Worm (Caenorhabditis elegans): ENCODE data around the gene aat-7.

Gene aat-7

DNA sequence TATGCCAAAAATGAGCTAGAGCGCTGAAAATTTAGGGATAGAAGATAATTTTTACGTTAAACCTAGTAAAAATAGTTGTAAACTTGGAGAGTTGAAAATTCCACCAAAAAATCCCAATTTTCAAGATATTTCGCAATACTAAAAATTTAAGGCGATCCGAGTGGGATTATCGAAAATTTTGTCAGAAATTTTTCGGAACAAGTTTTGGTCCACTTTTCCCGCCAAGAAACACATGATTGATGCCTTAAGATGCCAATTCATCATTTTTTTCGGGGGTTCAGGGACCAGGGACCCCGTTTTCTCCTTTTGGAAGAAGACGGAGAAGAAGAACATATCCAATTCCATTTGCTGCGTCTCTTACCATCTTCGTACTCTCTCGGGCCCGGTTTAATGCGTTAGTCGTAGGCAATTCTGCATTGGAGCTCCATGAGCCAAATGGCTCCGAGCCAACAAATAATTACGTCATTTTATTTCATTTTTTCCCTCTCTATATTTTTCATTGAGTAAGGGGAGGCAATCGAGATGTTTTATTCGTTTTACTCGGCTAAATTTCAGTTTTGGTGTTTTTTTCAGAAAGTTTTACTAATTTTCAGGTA is 42.0 kb upstream of the aat-7 start:
- TF ChIP-seq lim-6 (tag; optimal IDR thresholded peaks at IDR 0.05): no peak
- no peak for TF ChIP-seq ceh-6 (GFP tag; optimal IDR thresholded peaks at IDR 0.05)
- TF ChIP-seq T23F11.4 (GFP tag; optimal IDR thresholded peaks at IDR 0.05): no peak
- no peak for TF ChIP-seq elt-4 (tag; optimal IDR thresholded peaks at IDR 0.05)
- TF ChIP-seq pag-3 (tag; optimal IDR thresholded peaks at IDR 0.05; ENCODE audit: borderline replicate concordance): no peak
- no peak for TF ChIP-seq gmeb-2 (tag; optimal IDR thresholded peaks at IDR 0.05)
- TF ChIP-seq syd-9 (tag; optimal IDR thresholded peaks at IDR 0.05): no peak
- no peak for TF ChIP-seq hlh-6 (tag; optimal IDR thresholded peaks at IDR 0.05)
- no peak for TF ChIP-seq unc-55 (GFP tag; optimal IDR thresholded peaks at IDR 0.05)
- TF ChIP-seq ztf-16 (tag; optimal IDR thresholded peaks at IDR 0.05): no peak
- no peak for TF ChIP-seq pha-2 (tag; optimal IDR thresholded peaks at IDR 0.05)
- TF ChIP-seq pat-9 (tag; optimal IDR thresholded peaks at IDR 0.05): no peak
- TF ChIP-seq sox-2 (GFP tag; IDR thresholded peaks at IDR 0.05): no peak
- TF ChIP-seq tbx-7 (tag; optimal IDR thresholded peaks at IDR 0.05): no peak
- no peak for TF ChIP-seq rnt-1 (tag; optimal IDR thresholded peaks at IDR 0.05)
- TF ChIP-seq unc-86 (tag; optimal IDR thresholded peaks at IDR 0.05): no peak
- TF ChIP-seq pax-1 (tag; optimal IDR thresholded peaks at IDR 0.05): no peak

DNA sequence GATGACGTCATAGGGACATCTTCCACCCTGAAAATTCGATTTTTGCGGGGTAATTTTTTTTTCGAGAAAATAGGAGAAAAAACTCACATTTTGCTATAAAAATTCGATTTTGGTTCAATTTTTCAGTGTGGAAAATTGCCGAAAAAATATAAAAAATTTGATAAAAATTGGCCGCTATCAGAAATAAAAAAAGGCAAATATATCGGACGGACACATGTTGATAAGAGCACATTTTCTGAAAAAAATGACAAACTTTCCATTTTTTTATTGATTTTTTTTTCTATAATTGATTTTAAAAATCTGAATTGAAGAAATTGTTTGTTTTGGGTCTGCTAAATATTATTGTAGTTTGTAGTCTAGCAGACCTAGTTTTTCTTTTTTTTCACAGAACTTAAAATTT is 31.2 kb upstream of the aat-7 start, which contains the start of gene C13A10.1:
Gene C13A10.1, minus strand, starts transcription at position 170 of the 400 bp plus-strand sequence.
- TF ChIP-seq pros-1 (tag; optimal IDR thresholded peaks at IDR 0.05) (no peak), pha-4 (tag; optimal IDR thresholded peaks at IDR 0.05) (no peak), elt-2 (tag; optimal IDR thresholded peaks at IDR 0.05) (peak; percentile 39), odd-2 (tag; optimal IDR thresholded peaks at IDR 0.05) (no peak), hlh-30 (tag; optimal IDR thresholded peaks at IDR 0.05; ENCODE audit: insufficient read depth) (no peak)

DNA sequence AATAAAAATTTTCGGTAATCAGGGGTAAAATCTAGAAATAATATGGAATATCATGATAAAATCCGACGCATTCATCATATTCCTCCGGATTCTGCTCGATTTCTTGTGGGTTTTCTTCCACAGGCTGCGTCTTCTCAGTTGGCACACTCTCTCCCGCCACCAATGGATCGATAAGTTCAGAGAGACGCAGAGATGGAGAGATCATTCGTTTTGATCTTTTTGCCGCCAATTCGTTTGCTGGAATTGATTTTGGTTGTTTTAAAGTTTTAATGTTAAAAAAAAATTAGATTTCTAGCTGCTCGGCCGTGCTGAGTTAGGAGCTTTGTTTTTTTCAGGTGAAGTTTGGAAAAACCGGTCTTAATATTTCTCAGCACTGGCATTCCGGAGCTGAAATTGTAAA is 29.4 kb upstream of the aat-7 start:
- TF ChIP-seq fkh-10 (GFP tag; optimal IDR thresholded peaks at IDR 0.05): no peak
- TF ChIP-seq ceh-24 (tag; optimal IDR thresholded peaks at IDR 0.05): no peak
- no peak for TF ChIP-seq hlh-15 (tag; optimal IDR thresholded peaks at IDR 0.05)
- TF ChIP-seq pqm-1 (tag; optimal IDR thresholded peaks at IDR 0.05): no peak
- no peak for TF ChIP-seq che-1 (tag; optimal IDR thresholded peaks at IDR 0.05)
- no peak for TF ChIP-seq fkh-6 (tag; optimal IDR thresholded peaks at IDR 0.05)
- TF ChIP-seq F13H6.1 (tag; optimal IDR thresholded peaks at IDR 0.05): no peak
- TF ChIP-seq C08G9.2 (tag; optimal IDR thresholded peaks at IDR 0.05): no peak
- no peak for TF ChIP-seq pat-9 (tag; optimal IDR thresholded peaks at IDR 0.05)
- TF ChIP-seq hlh-30 (tag; optimal IDR thresholded peaks at IDR 0.05; ENCODE audit: insufficient read depth): no peak

DNA sequence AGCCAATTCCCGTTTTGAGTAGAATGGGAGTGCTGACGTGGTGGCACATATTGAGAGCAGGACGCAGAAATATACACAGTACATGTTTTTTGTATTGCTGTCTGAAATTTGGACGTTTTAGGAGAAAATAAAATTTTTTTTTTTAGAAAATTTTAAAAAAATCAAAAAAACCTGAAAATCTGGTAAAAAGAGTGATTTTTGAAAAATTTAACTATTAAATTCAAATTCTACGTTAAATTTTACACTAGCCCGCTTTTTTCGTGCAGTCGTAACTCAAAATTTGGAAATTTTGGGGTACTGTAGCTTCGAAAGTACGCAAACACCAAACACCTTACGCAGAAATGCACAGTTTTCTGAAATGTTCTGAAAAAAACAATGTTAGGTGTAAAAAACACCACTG is 28.8 kb upstream of the aat-7 start, which contains the start of gene C13A10.2:
Gene C13A10.2, minus strand, starts transcription at position 101 of the 400 bp plus-strand sequence.
- TF ChIP-seq hlh-15 (tag; optimal IDR thresholded peaks at IDR 0.05) (no peak), fkh-10 (GFP tag; optimal IDR thresholded peaks at IDR 0.05) (no peak), ceh-9 (tag; optimal IDR thresholded peaks at IDR 0.05) (no peak), ceh-24 (tag; optimal IDR thresholded peaks at IDR 0.05) (no peak), dve-1 (tag; optimal IDR thresholded peaks at IDR 0.05) (no peak), ama-1 (optimal IDR thresholded peaks at IDR 0.05) (no peak), dmd-4 (tag; optimal IDR thresholded peaks at IDR 0.05; ENCODE audit: borderline replicate concordance) (no peak), mec-3 (tag; optimal IDR thresholded peaks at IDR 0.05; ENCODE audit: borderline replicate concordance) (no peak), hlh-30 (tag; optimal IDR thresholded peaks at IDR 0.05; ENCODE audit: insufficient read depth) (no peak), T23F11.4 (GFP tag; optimal IDR thresholded peaks at IDR 0.05) (no peak), pqm-1 (tag; optimal IDR thresholded peaks at IDR 0.05) (no peak), nhr-11 (tag; optimal IDR thresholded peaks at IDR 0.05) (no peak), sox-2 (GFP tag; IDR thresholded peaks at IDR 0.05) (no peak), ceh-22 (tag; optimal IDR thresholded peaks at IDR 0.05) (no peak), madf-2 (tag; optimal IDR thresholded peaks at IDR 0.05) (no peak), sox-4 (tag; optimal IDR thresholded peaks at IDR 0.05) (no peak), ceh-19 (GFP tag; optimal IDR thresholded peaks at IDR 0.05) (no peak), unc-55 (GFP tag; optimal IDR thresholded peaks at IDR 0.05) (no peak), unc-86 (tag; optimal IDR thresholded peaks at IDR 0.05) (no peak)
